Worm (Caenorhabditis elegans) whole organism, L4 larva: ENCODE measurements around the gene srz-105.

Experiments
- D1046.2 ChIP-seq: fragments of 200-800 bp; sonication (Bioruptor generic); IDR thresholded peaks from 2 replicates; pipeline ENCODE4 v1.3.6; 2022; ENCODE audit warnings: missing genetic modification characterization, missing compliant biosample characterization
- F26F4.8 ChIP-seq: fragments of 200-800 bp; sonication (Bioruptor generic); conservative IDR thresholded peaks from 2 replicates; pipeline ENCODE4 v1.3.6; 2022; ENCODE audit warnings: missing genetic modification characterization, missing compliant biosample characterization
- R02D3.7 ChIP-seq: fragments of 150-350 bp; sonication (generic microtip); optimal IDR thresholded peaks from 3 replicates; lab custom pipeline; 2014; ENCODE audit warnings: missing biosample characterization, missing genetic modification characterization
- T20F7.1 ChIP-seq: fragments of 200-800 bp; sonication (Bioruptor generic); optimal IDR thresholded peaks from 2 replicates; lab custom pipeline; 2018; ENCODE audit warnings: mild to moderate bottlenecking, missing genetic modification characterization, missing compliant biosample characterization
- Y105C5A.15 ChIP-seq: fragments of 200-800 bp; sonication (Bioruptor generic); IDR thresholded peaks from 2 replicates; pipeline ENCODE4 v1.3.6; 2022; ENCODE audit warnings: missing genetic modification characterization, missing compliant biosample characterization
- Y5F2A.4 ChIP-seq: fragments of 200-800 bp; sonication (Bioruptor generic); optimal IDR thresholded peaks from 2 replicates; lab custom pipeline; 2018; ENCODE audit warnings: mild to moderate bottlenecking, missing genetic modification characterization, missing compliant biosample characterization
- Y75B8A.6 ChIP-seq: fragments of 200-800 bp; sonication (Bioruptor generic); IDR thresholded peaks from 2 replicates; pipeline ENCODE4 v1.3.6; 2022; ENCODE audit warnings: missing genetic modification reagents, missing genetic modification characterization, missing compliant biosample characterization
- ZK546.5 ChIP-seq, 2 experiments: sonication (generic microtip); optimal IDR thresholded peaks; 2 replicates each; lab custom pipeline; 2017; ENCODE audit warnings: missing biosample characterization in 2 of 2, missing genetic modification characterization in 2 of 2
- aha-1 ChIP-seq: fragments of 150-350 bp; peaks from one replicate; lab custom pipeline; 2014; ENCODE audit warnings: missing biosample characterization, missing genetic modification characterization
- aly-2 ChIP-seq: sonication (generic microtip); optimal IDR thresholded peaks from 2 replicates; lab custom pipeline; 2018; ENCODE audit warnings: missing biosample characterization, missing genetic modification characterization
- ceh-44 ChIP-seq: fragments of 200-800 bp; sonication (Bioruptor generic); IDR thresholded peaks from 2 replicates; pipeline ENCODE4 v1.3.6; 2022; ENCODE audit warnings: missing genetic modification reagents, missing genetic modification characterization, missing compliant biosample characterization
- ces-1 ChIP-seq: fragments of 150-350 bp; sonication (generic microtip); optimal IDR thresholded peaks from 4 replicates; lab custom pipeline; 2014; ENCODE audit warnings: missing biosample characterization, missing genetic modification reagents, missing genetic modification characterization
- cey-2 ChIP-seq: sonication (generic microtip); optimal IDR thresholded peaks from 3 replicates; lab custom pipeline; 2017; ENCODE audit warnings: missing genetic modification characterization, mild to moderate bottlenecking, missing compliant biosample characterization, antibody characterized with exemption, borderline replicate concordance; ENCODE audit not compliant: insufficient read depth
- ctbp-1 ChIP-seq: fragments of 200-800 bp; sonication (Bioruptor generic); IDR thresholded peaks from 2 replicates; pipeline ENCODE4 v1.3.6; 2022; ENCODE audit warnings: missing genetic modification reagents, missing genetic modification characterization, missing compliant biosample characterization
- daf-16 ChIP-seq, 3 experiments: sonication (generic microtip); optimal IDR thresholded peaks; 2 replicates each; lab custom pipeline; 2016 to 2017; ENCODE audit warnings: missing genetic modification characterization in 3 of 3, missing genetic modification reagents in 3 of 3, mild to moderate bottlenecking in 2 of 3, missing compliant biosample characterization in 2 of 3, missing biosample characterization in 1 of 3, moderate library complexity in 1 of 3
- daf-8 ChIP-seq: fragments of 200-800 bp; sonication (Bioruptor generic); IDR thresholded peaks from 2 replicates; pipeline ENCODE4 v1.3.6; 2022; ENCODE audit warnings: missing genetic modification characterization, missing compliant biosample characterization
- dmd-8 ChIP-seq: fragments of 200-800 bp; sonication (Bioruptor generic); IDR thresholded peaks from 2 replicates; pipeline ENCODE4 v1.3.6; 2022; ENCODE audit warnings: missing genetic modification characterization, missing compliant biosample characterization
- dmd-9 ChIP-seq: fragments of 200-800 bp; sonication (Bioruptor generic); IDR thresholded peaks from 2 replicates; pipeline ENCODE4 v1.3.6; 2022; ENCODE audit warnings: missing genetic modification reagents, missing genetic modification characterization, missing compliant biosample characterization
- dpl-1 ChIP-seq: fragments of 150-350 bp; optimal IDR thresholded peaks from 2 replicates; lab custom pipeline; 2014; ENCODE audit warnings: missing biosample characterization, missing genetic modification reagents, missing genetic modification characterization
- egl-27 ChIP-seq: sonication (generic microtip); optimal IDR thresholded peaks from 3 replicates; lab custom pipeline; 2017; ENCODE audit warnings: missing biosample characterization, missing genetic modification reagents, missing genetic modification characterization
- egl-43 ChIP-seq: fragments of 200-800 bp; sonication (Bioruptor generic); IDR thresholded peaks from 2 replicates; pipeline ENCODE4 v1.3.6; 2022; ENCODE audit warnings: missing genetic modification reagents, missing genetic modification characterization, missing compliant biosample characterization
- fos-1 ChIP-seq: fragments of 150-350 bp; optimal IDR thresholded peaks from 2 replicates; lab custom pipeline; 2014; ENCODE audit warnings: missing biosample characterization, missing genetic modification characterization
- hlh-11 ChIP-seq: fragments of 200-800 bp; sonication (Bioruptor generic); optimal IDR thresholded peaks from 2 replicates; lab custom pipeline; 2018; ENCODE audit warnings: mild to moderate bottlenecking, missing genetic modification characterization, missing compliant biosample characterization
- hlh-30 ChIP-seq: sonication (generic microtip); optimal IDR thresholded peaks from 2 replicates; lab custom pipeline; 2017; ENCODE audit warnings: antibody characterized with exemption, mild to moderate bottlenecking, missing genetic modification characterization, missing compliant biosample characterization; ENCODE audit not compliant: insufficient read depth
- jun-1 ChIP-seq: fragments of 150-350 bp; optimal IDR thresholded peaks from 2 replicates; lab custom pipeline; 2014; ENCODE audit warnings: missing biosample characterization, missing genetic modification reagents, missing genetic modification characterization
- lim-7 ChIP-seq: fragments of 200-800 bp; sonication (Bioruptor generic); IDR thresholded peaks from 2 replicates; pipeline ENCODE4 v1.3.6; 2022; ENCODE audit warnings: missing genetic modification characterization, missing compliant biosample characterization
- lin-15B ChIP-seq: fragments of 150-350 bp; sonication (generic microtip); optimal IDR thresholded peaks from 3 replicates; lab custom pipeline; 2014; ENCODE audit warnings: missing biosample characterization, missing genetic modification characterization
- lin-38 ChIP-seq: fragments of 200-800 bp; sonication (Bioruptor generic); IDR thresholded peaks from 2 replicates; pipeline ENCODE4 v1.3.6; 2022; ENCODE audit warnings: missing genetic modification reagents, missing genetic modification characterization, missing compliant biosample characterization
- lir-3 ChIP-seq: sonication (generic microtip); optimal IDR thresholded peaks from 2 replicates; lab custom pipeline; 2016; ENCODE audit warnings: mild to moderate bottlenecking, missing genetic modification characterization, missing compliant biosample characterization
- lsy-2 ChIP-seq, 2 experiments: fragments of 150-350 bp in 1 of 2; sonication (generic microtip) in 1 of 2; optimal IDR thresholded peaks; 2 replicates each; lab custom pipeline; 2014 to 2017; ENCODE audit warnings: missing biosample characterization in 2 of 2, missing genetic modification characterization in 2 of 2
- mdt-29 ChIP-seq: fragments of 200-800 bp; sonication (Bioruptor generic); IDR thresholded peaks from 2 replicates; pipeline ENCODE4 v1.3.6; 2022; ENCODE audit warnings: missing genetic modification reagents, missing genetic modification characterization, missing compliant biosample characterization
- mes-2 ChIP-seq: sonication (generic microtip); optimal IDR thresholded peaks from 2 replicates; lab custom pipeline; 2016; ENCODE audit warnings: missing genotype, mild to moderate bottlenecking, missing genetic modification characterization, missing compliant biosample characterization; ENCODE audit not compliant: poor library complexity, severe bottlenecking
- mxl-2 ChIP-seq: fragments of 200-800 bp; sonication (Bioruptor generic); conservative IDR thresholded peaks from 2 replicates; pipeline ENCODE4 v1.3.6; 2022; ENCODE audit warnings: missing genetic modification reagents, missing genetic modification characterization, missing compliant biosample characterization
- nhr-10 ChIP-seq: fragments of 150-350 bp; optimal IDR thresholded peaks from 2 replicates; lab custom pipeline; 2014; ENCODE audit warnings: missing biosample characterization, missing genetic modification characterization
- nhr-11 ChIP-seq: fragments of 150-350 bp; optimal IDR thresholded peaks from 2 replicates; lab custom pipeline; 2014; ENCODE audit warnings: missing biosample characterization, missing genetic modification characterization
- nhr-28 ChIP-seq: fragments of 150-350 bp; optimal IDR thresholded peaks from 2 replicates; lab custom pipeline; 2014; ENCODE audit warnings: missing biosample characterization, missing genetic modification characterization
- nhr-41 ChIP-seq: fragments of 200-800 bp; sonication (Bioruptor generic); IDR thresholded peaks from 2 replicates; pipeline ENCODE4 v1.3.6; 2022; ENCODE audit warnings: missing genetic modification reagents, missing genetic modification characterization, missing compliant biosample characterization
- nhr-48 ChIP-seq: sonication (generic microtip); optimal IDR thresholded peaks from 2 replicates; lab custom pipeline; 2016; ENCODE audit warnings: mild to moderate bottlenecking, missing genetic modification characterization, missing compliant biosample characterization
- nhr-6 ChIP-seq: fragments of 150-350 bp; optimal IDR thresholded peaks from 2 replicates; lab custom pipeline; 2014; ENCODE audit warnings: missing biosample characterization, missing genetic modification characterization
- php-3 ChIP-seq: fragments of 200-800 bp; sonication (Bioruptor generic); IDR thresholded peaks from 2 replicates; pipeline ENCODE4 v1.3.6; 2022; ENCODE audit warnings: missing genetic modification reagents, missing genetic modification characterization, missing compliant biosample characterization
- sdz-12 ChIP-seq: fragments of 200-800 bp; sonication (Bioruptor generic); optimal IDR thresholded peaks from 2 replicates; lab custom pipeline; 2018; ENCODE audit warnings: mild to moderate bottlenecking, missing genetic modification characterization, missing compliant biosample characterization
- unc-130 ChIP-seq: sonication (generic microtip); optimal IDR thresholded peaks from 2 replicates; lab custom pipeline; 2016; ENCODE audit warnings: missing genetic modification reagents, missing genetic modification characterization, missing compliant biosample characterization
- unc-39 ChIP-seq: sonication (generic microtip); optimal IDR thresholded peaks from 2 replicates; lab custom pipeline; 2017; ENCODE audit warnings: missing biosample characterization, missing genetic modification characterization
- unc-62 ChIP-seq, 3 experiments: fragments of 150-350 bp in 1 of 3; sonication (generic microtip); optimal IDR thresholded peaks in 2 of 3; peaks in 1 of 3; 1 replicate in 1 of 3; 2 replicates in 2 of 3; lab custom pipeline; 2014 to 2017; ENCODE audit warnings: missing biosample characterization in 3 of 3, missing genetic modification characterization in 3 of 3, missing genetic modification reagents in 3 of 3, missing genotype in 1 of 3
- zfp-3 ChIP-seq: fragments of 200-800 bp; sonication (Bioruptor generic); conservative IDR thresholded peaks from 2 replicates; pipeline ENCODE4 v1.3.6; 2022; ENCODE audit warnings: missing genetic modification reagents, missing genetic modification characterization, missing compliant biosample characterization
- zip-11 ChIP-seq: fragments of 200-800 bp; sonication (Bioruptor generic); IDR thresholded peaks from 2 replicates; pipeline ENCODE4 v1.3.6; 2022; ENCODE audit warnings: missing genetic modification characterization, missing compliant biosample characterization
- ztf-11 ChIP-seq: fragments of 150-350 bp; optimal IDR thresholded peaks from 2 replicates; lab custom pipeline; 2014; ENCODE audit warnings: missing biosample characterization, missing genetic modification characterization

The srz-105 gene

DNA sequence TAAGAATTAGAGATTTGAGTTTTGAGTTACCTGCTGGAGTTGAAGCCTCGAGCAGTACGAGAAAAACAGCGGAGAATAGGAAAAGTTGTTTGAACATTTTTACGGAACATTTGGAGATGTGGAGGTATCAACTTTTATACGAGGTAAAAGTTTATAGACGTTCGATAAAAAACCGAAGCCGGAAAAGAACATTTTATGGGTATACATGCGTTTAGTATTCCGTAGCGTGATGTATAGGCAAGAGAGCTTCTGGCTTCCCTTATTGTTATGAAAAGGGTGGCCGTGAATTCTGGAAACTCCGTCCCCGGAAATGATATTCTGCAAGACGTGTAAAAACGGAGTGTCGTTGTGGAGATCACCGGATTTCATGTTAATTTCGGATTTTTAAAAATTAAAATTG, 4.3 kb upstream of the srz-105 start, which contains the start of gene K03D3.5:
K03D3.5 (minus strand) TSS at position 101 of the 400 bp plus-strand sequence.
- no peak for TF ChIP-seq aha-1 (tag; lab: Kevin White, UChicago)
- TF ChIP-seq ceh-44 (GFP tag; lab: Robert Waterston, UW) = no peak
- no peak for TF ChIP-seq ZK546.5 (tag; optimal IDR thresholded peaks at IDR 0.05; lab: Kevin White, UChicago)
- TF ChIP-seq nhr-6 (tag; lab: Kevin White, UChicago) = no peak
- no peak for TF ChIP-seq dpl-1
- TF ChIP-seq dmd-8 (GFP tag; lab: Robert Waterston, UW) = no peak
- no peak for TF ChIP-seq R02D3.7 (tag; lab: Kevin White, UChicago)
- TF ChIP-seq dmd-9 = no peak
- TF ChIP-seq nhr-11 (tag; lab: Kevin White, UChicago) = no peak
- TF ChIP-seq jun-1 (tag; lab: Kevin White, UChicago) = no peak
- TF ChIP-seq lin-38 (GFP tag; lab: Robert Waterston, UW) = no peak
- no peak for TF ChIP-seq Y105C5A.15
- no peak for TF ChIP-seq Y75B8A.6 (GFP tag; lab: Robert Waterston, UW)
- TF ChIP-seq daf-16 (GFP tag; optimal IDR thresholded peaks at IDR 0.05; lab: Kevin White, UChicago) = no peak
- TF ChIP-seq daf-16 (tag; optimal IDR thresholded peaks at IDR 0.05; lab: Kevin White, UChicago) = no peak
- no peak for TF ChIP-seq nhr-41 (GFP tag; lab: Robert Waterston, UW)
- no peak for TF ChIP-seq unc-62 (GFP tag; optimal IDR thresholded peaks at IDR 0.05 in 1 of 2; lab: Kevin White, UChicago)
- TF ChIP-seq unc-62 (tag; optimal IDR thresholded peaks at IDR 0.05; lab: Kevin White, UChicago) = no peak
- TF ChIP-seq mxl-2 (GFP tag; lab: Robert Waterston, UW) = no peak
- no peak for TF ChIP-seq mes-2

ce11 chrIV:16320866-16321265, 3.8 kb upstream of the srz-105 start, which contains the start of gene srz-61:
Gene srz-61, plus strand, starts transcription at chrIV:16321166.
- no peak for TF ChIP-seq lim-7 (GFP tag; lab: Robert Waterston, UW)
- no peak for TF ChIP-seq nhr-28
- TF ChIP-seq php-3 (GFP tag; lab: Robert Waterston, UW) = no peak
- no peak for TF ChIP-seq lsy-2 (tag; optimal IDR thresholded peaks at IDR 0.05; lab: Kevin White, UChicago)
- TF ChIP-seq nhr-48 (tag; lab: Kevin White, UChicago) = no peak
- no peak for TF ChIP-seq ces-1 (GFP tag; lab: Kevin White, UChicago)
- no peak for TF ChIP-seq hlh-30 (tag; lab: Kevin White, UChicago)
- TF ChIP-seq ctbp-1 (GFP tag; lab: Robert Waterston, UW) = no peak
- TF ChIP-seq lir-3 (tag; lab: Kevin White, UChicago) = no peak
- no peak for TF ChIP-seq cey-2 (tag; lab: Kevin White, UChicago)
- TF ChIP-seq lin-15B (tag; lab: Kevin White, UChicago) = no peak
- no peak for TF ChIP-seq ztf-11
- TF ChIP-seq egl-27 (tag; lab: Kevin White, UChicago) = no peak
- no peak for TF ChIP-seq T20F7.1 (GFP tag; lab: Kevin White, UChicago)
- no peak for TF ChIP-seq Y5F2A.4 (GFP tag; lab: Kevin White, UChicago)
- no peak for TF ChIP-seq ZK546.5 (tag; optimal IDR thresholded peaks at IDR 0.05; lab: Kevin White, UChicago)
- TF ChIP-seq sdz-12 (GFP tag; lab: Kevin White, UChicago) = no peak
- no peak for TF ChIP-seq unc-130 (GFP tag; lab: Kevin White, UChicago)
- TF ChIP-seq fos-1 (tag; lab: Kevin White, UChicago) = no peak
- no peak for TF ChIP-seq mdt-29 (GFP tag; lab: Robert Waterston, UW)

DNA sequence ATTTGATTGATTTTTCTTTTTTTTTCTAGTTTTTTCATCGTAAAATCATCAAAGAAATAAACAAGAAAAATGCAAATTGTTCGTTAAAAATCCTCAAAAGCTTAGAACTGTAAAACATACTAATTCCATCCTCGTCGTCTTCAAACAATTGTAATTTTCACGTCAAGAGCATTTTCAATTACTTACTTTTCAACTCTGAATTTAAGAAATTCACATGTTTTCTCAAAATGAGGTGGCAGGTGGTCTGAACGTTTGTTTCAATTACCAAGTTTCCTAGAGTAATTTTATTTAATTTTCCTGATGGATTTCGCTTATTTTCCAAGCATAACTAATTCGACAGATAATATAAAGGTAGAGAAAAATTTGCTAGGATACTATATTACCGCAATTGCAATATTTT, 1.3 kb upstream of the srz-105 start, which contains the start of gene srz-104:
srz-104 (plus strand) TSS at position 301 of the 400 bp plus-strand sequence.
- TF ChIP-seq jun-1 (tag; lab: Kevin White, UChicago) (no peak), nhr-10 (tag; lab: Kevin White, UChicago) (no peak), F26F4.8 (GFP tag; lab: Robert Waterston, UW) (no peak), D1046.2 (GFP tag; lab: Robert Waterston, UW) (no peak), zfp-3 (GFP tag; lab: Robert Waterston, UW) (no peak), aly-2 (tag; lab: Kevin White, UChicago) (no peak), zip-11 (GFP tag; lab: Robert Waterston, UW) (no peak), hlh-11 (tag; lab: Kevin White, UChicago) (no peak), daf-8 (GFP tag; lab: Robert Waterston, UW) (no peak), hlh-30 (tag; lab: Kevin White, UChicago) (no peak), ces-1 (GFP tag; lab: Kevin White, UChicago) (no peak), unc-39 (tag; lab: Kevin White, UChicago) (no peak), egl-43 (GFP tag; lab: Robert Waterston, UW) (no peak)
